Worm (Caenorhabditis elegans) whole organism, L3 larva: ENCODE results near the gene ssr-2.
A peak's percentile ranks its signal among the peaks of the same experiment; 100 is the strongest.

Source experiments
- ama-1 ChIP-seq: fragments of 150-350 bp; optimal IDR thresholded peaks from 2 replicates; lab custom pipeline; 2018
- ceh-16 ChIP-seq: sonication (generic microtip); optimal IDR thresholded peaks from 2 replicates; lab custom pipeline; 2017; ENCODE audit warnings: missing biosample characterization, missing genetic modification characterization
- fkh-10 ChIP-seq: sonication (generic microtip); optimal IDR thresholded peaks from 2 replicates; lab custom pipeline; 2017; ENCODE audit warnings: missing biosample characterization, missing genetic modification reagents, missing genetic modification characterization
- mdl-1 ChIP-seq: fragments of 150-350 bp; optimal IDR thresholded peaks from 2 replicates; lab custom pipeline; 2014; ENCODE audit warnings: missing biosample characterization, missing genetic modification characterization
- mml-1 ChIP-seq: fragments of 150-350 bp; sonication (generic microtip); optimal IDR thresholded peaks from 3 replicates; lab custom pipeline; 2014; ENCODE audit warnings: missing biosample characterization, missing genetic modification characterization
- nhr-11 ChIP-seq: fragments of 150-350 bp; optimal IDR thresholded peaks from 2 replicates; lab custom pipeline; 2014; ENCODE audit warnings: missing biosample characterization, missing genetic modification characterization
- nhr-237 ChIP-seq: fragments of 150-350 bp; optimal IDR thresholded peaks from 2 replicates; lab custom pipeline; 2014; ENCODE audit warnings: missing biosample characterization, missing genetic modification characterization
- nhr-28 ChIP-seq: fragments of 150-350 bp; optimal IDR thresholded peaks from 2 replicates; lab custom pipeline; 2014; ENCODE audit warnings: missing biosample characterization, missing genetic modification characterization
- pha-4 ChIP-seq: fragments of 150-350 bp; optimal IDR thresholded peaks from 2 replicates; lab custom pipeline; 2014; ENCODE audit warnings: missing biosample characterization, missing genetic modification reagents, missing genetic modification characterization
- skn-1 ChIP-seq: fragments of 150-350 bp; optimal IDR thresholded peaks from 2 replicates; lab custom pipeline; 2014; ENCODE audit warnings: missing biosample characterization, missing genetic modification characterization
- snpc-4 ChIP-seq: fragments of 150-350 bp; optimal IDR thresholded peaks from 2 replicates; lab custom pipeline; 2014; ENCODE audit warnings: missing biosample characterization, missing genetic modification characterization
- unc-39 ChIP-seq: sonication (generic microtip); optimal IDR thresholded peaks from 4 replicates; lab custom pipeline; 2017; ENCODE audit warnings: missing biosample characterization, missing genetic modification characterization
- zag-1 ChIP-seq: fragments of 150-350 bp; optimal IDR thresholded peaks from 2 replicates; lab custom pipeline; 2014; ENCODE audit warnings: missing biosample characterization, missing genetic modification characterization
- ztf-11 ChIP-seq: fragments of 150-350 bp; optimal IDR thresholded peaks from 2 replicates; lab custom pipeline; 2014; ENCODE audit warnings: missing biosample characterization, missing genetic modification characterization

DNA sequence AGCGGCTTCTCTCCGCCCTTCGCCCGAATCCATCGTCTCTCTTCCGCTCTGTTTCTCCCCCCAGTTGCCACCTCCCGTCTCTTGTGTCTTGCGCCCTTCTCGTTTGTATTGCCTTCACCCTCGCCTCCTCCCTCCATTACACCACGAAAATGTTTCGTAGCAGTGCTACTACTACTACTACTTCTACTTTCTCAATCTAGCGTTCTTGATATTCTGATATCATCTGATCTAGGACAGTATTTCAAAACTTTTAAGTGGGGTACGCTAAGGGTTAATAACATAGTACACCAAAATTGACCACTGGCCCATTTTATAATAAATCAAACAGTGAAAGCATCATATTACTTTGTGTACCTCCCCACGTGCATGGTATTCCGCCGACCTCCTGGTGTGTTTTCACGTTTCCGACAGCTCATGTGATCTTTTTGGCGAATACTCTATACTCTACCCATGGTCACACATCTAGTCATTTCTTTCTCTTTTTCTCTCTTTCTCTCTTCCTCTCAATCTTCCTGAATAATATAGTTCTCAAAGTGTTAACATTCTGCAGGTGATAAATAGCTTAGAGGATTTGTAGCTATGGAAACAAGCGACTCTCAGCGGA lies 24.9 kb downstream of the ssr-2 start, which contains the start of gene C14A11.2:
- TF ChIP-seq nhr-28 (tag; lab: Kevin White, UChicago) = no peak
- TF ChIP-seq nhr-237 (tag; lab: Kevin White, UChicago) = no peak
- TF ChIP-seq skn-1 (tag; lab: Kevin White, UChicago) = no peak
- TF ChIP-seq ama-1 (lab: Kevin White, UChicago) = no peak
- TF ChIP-seq mdl-1 = no peak
- no peak for TF ChIP-seq ztf-11 (tag; lab: Kevin White, UChicago)
- TF ChIP-seq fkh-10 (GFP tag; lab: Kevin White, UChicago) = no peak
- peak; percentile 22 for TF ChIP-seq pha-4
- TF ChIP-seq unc-39 (tag; lab: Kevin White, UChicago) = no peak
- no peak for TF ChIP-seq snpc-4 (tag; lab: Kevin White, UChicago)
- no peak for TF ChIP-seq zag-1
- TF ChIP-seq nhr-11 = no peak
- TF ChIP-seq mml-1 (tag; lab: Kevin White, UChicago) = no peak
- no peak for TF ChIP-seq ceh-16 (tag; lab: Kevin White, UChicago)
